Fruit fly (Drosophila melanogaster) whole organism, embryonic: ENCODE results near the gene Targ1.

Experiments used
- ATbp ChIP-seq: fragments of 200-800 bp; sonication (Bioruptor generic); optimal IDR thresholded peaks from 2 replicates; lab custom pipeline; 2017; ENCODE audit warnings: missing biosample characterization, mild to moderate bottlenecking, missing genetic modification characterization, missing genetic modification reagents
- Abd-B ChIP-seq: fragments of 200-800 bp; sonication (Bioruptor generic); optimal IDR thresholded peaks from 2 replicates; lab custom pipeline; 2018; ENCODE audit warnings: missing biosample characterization, mild to moderate bottlenecking, missing genetic modification characterization, moderate library complexity
- Blimp-1 ChIP-seq: fragments of 200-800 bp; sonication (Bioruptor generic); optimal IDR thresholded peaks from 3 replicates; lab custom pipeline; 2018; ENCODE audit warnings: missing biosample characterization, missing genetic modification characterization, mild to moderate bottlenecking, moderate library complexity, missing genetic modification reagents
- CG12769 ChIP-seq: fragments of 200-800 bp; sonication (Bioruptor generic); optimal IDR thresholded peaks from 2 replicates; lab custom pipeline; 2019; ENCODE audit warnings: missing biosample characterization, mild to moderate bottlenecking, missing genetic modification characterization, moderate library complexity
- CG13123 ChIP-seq: fragments of 200-800 bp; sonication (Bioruptor generic); optimal IDR thresholded peaks from 2 replicates; lab custom pipeline; 2016; ENCODE audit warnings: missing biosample characterization, missing genetic modification characterization
- CG13624 ChIP-seq: fragments of 200-800 bp; sonication (Bioruptor generic); optimal IDR thresholded peaks from 2 replicates; lab custom pipeline; 2016; ENCODE audit warnings: missing biosample characterization, missing genetic modification characterization
- CG13894 ChIP-seq: fragments of 200-800 bp; sonication (Bioruptor generic); optimal IDR thresholded peaks from 3 replicates; lab custom pipeline; 2018; ENCODE audit warnings: missing biosample characterization, mild to moderate bottlenecking, missing genetic modification characterization, moderate library complexity
- CG1603 ChIP-seq: fragments of 200-800 bp; sonication (Bioruptor generic); optimal IDR thresholded peaks from 2 replicates; lab custom pipeline; 2019; ENCODE audit warnings: missing biosample characterization, mild to moderate bottlenecking, missing genetic modification characterization, moderate library complexity
- CG16813 ChIP-seq: fragments of 200-800 bp; sonication (Bioruptor generic); IDR thresholded peaks from 3 replicates; pipeline ENCODE4 v1.3.6; 2022; ENCODE audit warnings: missing biosample characterization, missing genetic modification characterization; ENCODE audit not compliant: partially characterized antibody
- CG17361 ChIP-seq: fragments of 200-800 bp; sonication (Bioruptor generic); IDR thresholded peaks from 3 replicates; pipeline ENCODE4 v1.3.6; 2022; ENCODE audit warnings: missing biosample characterization, missing genetic modification characterization
- CG18619 ChIP-seq: fragments of 200-800 bp; sonication (Bioruptor generic); optimal IDR thresholded peaks from 3 replicates; lab custom pipeline; 2017; ENCODE audit warnings: missing biosample characterization, mild to moderate bottlenecking, missing genetic modification characterization
- CG2129 ChIP-seq: fragments of 200-800 bp; sonication (Bioruptor generic); IDR thresholded peaks from 2 replicates; pipeline ENCODE4 v1.3.6; 2022; ENCODE audit warnings: missing biosample characterization, missing genetic modification characterization; ENCODE audit not compliant: partially characterized antibody
- CG31365 ChIP-seq: fragments of 200-800 bp; sonication (Bioruptor generic); optimal IDR thresholded peaks from 2 replicates; lab custom pipeline; 2018; ENCODE audit warnings: missing biosample characterization, mild to moderate bottlenecking, missing genetic modification characterization
- CG31388 ChIP-seq: fragments of 200-800 bp; sonication (Bioruptor generic); optimal IDR thresholded peaks from 2 replicates; lab custom pipeline; 2016; ENCODE audit warnings: missing biosample characterization, missing genetic modification characterization
- CG34224 ChIP-seq: fragments of 200-800 bp; sonication (Bioruptor generic); IDR thresholded peaks from 3 replicates; pipeline ENCODE4 v1.3.6; 2022; ENCODE audit warnings: missing biosample characterization, missing genetic modification characterization; ENCODE audit not compliant: partially characterized antibody
- CG3726 ChIP-seq: fragments of 200-800 bp; sonication (Bioruptor generic); IDR thresholded peaks from 3 replicates; pipeline ENCODE4, ENCODE4 v1.3.6; 2022; ENCODE audit warnings: missing biosample characterization, missing genetic modification characterization
- CG3838 ChIP-seq: fragments of 200-800 bp; sonication (Bioruptor generic); optimal IDR thresholded peaks from 3 replicates; lab custom pipeline; 2016; ENCODE audit warnings: missing biosample characterization, missing genetic modification characterization
- CG4424 ChIP-seq: fragments of 200-800 bp; sonication (Bioruptor generic); optimal IDR thresholded peaks from 3 replicates; lab custom pipeline; 2016; ENCODE audit warnings: missing biosample characterization, missing genetic modification characterization
- CG4820 ChIP-seq: fragments of 200-800 bp; sonication (Bioruptor generic); optimal IDR thresholded peaks from 3 replicates; lab custom pipeline; 2016; ENCODE audit warnings: missing biosample characterization, missing genetic modification characterization
- CG6254 ChIP-seq: fragments of 200-800 bp; sonication (Bioruptor generic); optimal IDR thresholded peaks from 3 replicates; lab custom pipeline; 2017; ENCODE audit warnings: mild to moderate bottlenecking, missing biosample characterization, missing genetic modification reagents, missing genetic modification characterization
- CG7963 ChIP-seq: fragments of 200-800 bp; sonication (Bioruptor generic); IDR thresholded peaks from 3 replicates; pipeline ENCODE4 v1.3.6; 2022; ENCODE audit warnings: missing biosample characterization, missing genetic modification characterization; ENCODE audit not compliant: partially characterized antibody
- CG8281 ChIP-seq: fragments of 200-800 bp; sonication (Bioruptor generic); optimal IDR thresholded peaks from 2 replicates; lab custom pipeline; 2018; ENCODE audit warnings: missing biosample characterization, mild to moderate bottlenecking, missing genetic modification characterization, moderate library complexity
- Dp ChIP-seq: fragments of 200-800 bp; sonication (Bioruptor generic); optimal IDR thresholded peaks from 2 replicates; lab custom pipeline; 2018; ENCODE audit warnings: missing biosample characterization, mild to moderate bottlenecking, missing genetic modification characterization, moderate library complexity
- E2f2 ChIP-seq: fragments of 200-800 bp; sonication (Bioruptor generic); IDR thresholded peaks from 2 replicates; pipeline ENCODE4 v1.3.6; 2022; ENCODE audit warnings: missing biosample characterization, missing genetic modification characterization
- HLH4C ChIP-seq: fragments of 200-800 bp; sonication (Bioruptor generic); IDR thresholded peaks from 3 replicates; pipeline ENCODE4 v1.3.6; 2022; ENCODE audit warnings: missing biosample characterization, missing genetic modification characterization; ENCODE audit not compliant: partially characterized antibody
- HmgD ChIP-seq: fragments of 200-800 bp; sonication (Bioruptor generic); optimal IDR thresholded peaks from 3 replicates; lab custom pipeline; 2016; ENCODE audit warnings: missing biosample characterization, missing genetic modification characterization
- MBD-R2 ChIP-seq: fragments of 200-800 bp; sonication (Bioruptor generic); IDR thresholded peaks from 2 replicates; pipeline ENCODE4 v1.3.6; 2022; ENCODE audit warnings: missing biosample characterization, missing genetic modification characterization
- MTF-1 ChIP-seq: fragments of 200-800 bp; sonication (Bioruptor generic); optimal IDR thresholded peaks from 2 replicates; lab custom pipeline; 2018; ENCODE audit warnings: missing biosample characterization, mild to moderate bottlenecking, missing genetic modification characterization, borderline replicate concordance
- Med ChIP-seq: fragments of 200-800 bp; sonication (Bioruptor generic); peaks from one replicate; lab custom pipeline; 2016; ENCODE audit warnings: missing biosample characterization, missing genetic modification characterization, mild to moderate bottlenecking, inconsistent platforms, moderate library complexity
- NC2β ChIP-seq: fragments of 200-800 bp; sonication (Bioruptor generic); optimal IDR thresholded peaks from 2 replicates; lab custom pipeline; 2016; ENCODE audit warnings: missing biosample characterization, missing genetic modification characterization
- Oli ChIP-seq: fragments of 200-800 bp; sonication (Bioruptor generic); optimal IDR thresholded peaks from 2 replicates; lab custom pipeline; 2018; ENCODE audit warnings: missing biosample characterization, mild to moderate bottlenecking, missing genetic modification characterization, moderate library complexity
- Sox102F ChIP-seq: fragments of 200-800 bp; sonication (Bioruptor generic); optimal IDR thresholded peaks from 2 replicates; lab custom pipeline; 2018; ENCODE audit warnings: missing biosample characterization, mild to moderate bottlenecking, missing genetic modification characterization, moderate library complexity
- Sry-β ChIP-seq: fragments of 200-800 bp; sonication (Bioruptor generic); optimal IDR thresholded peaks from 2 replicates; lab custom pipeline; 2018; ENCODE audit warnings: missing biosample characterization, mild to moderate bottlenecking, missing genetic modification characterization, moderate library complexity
- Xbp1 ChIP-seq: fragments of 200-800 bp; sonication (Bioruptor generic); optimal IDR thresholded peaks from 3 replicates; lab custom pipeline; 2016; ENCODE audit warnings: missing biosample characterization, mild to moderate bottlenecking, missing genetic modification characterization
- ac ChIP-seq: fragments of 200-800 bp; sonication (Bioruptor generic); optimal IDR thresholded peaks from 3 replicates; lab custom pipeline; 2017; ENCODE audit warnings: missing biosample characterization, mild to moderate bottlenecking, missing genetic modification characterization
- az2 ChIP-seq: fragments of 200-800 bp; sonication (Bioruptor generic); optimal IDR thresholded peaks from 3 replicates; lab custom pipeline; 2016; ENCODE audit warnings: missing biosample characterization, missing genetic modification characterization
- bcd ChIP-seq: fragments of 200-800 bp; sonication (Bioruptor generic); optimal IDR thresholded peaks from 2 replicates; lab custom pipeline; 2017; ENCODE audit warnings: missing biosample characterization, mild to moderate bottlenecking, missing genetic modification characterization
- gcm ChIP-seq: fragments of 200-800 bp; sonication (Bioruptor generic); optimal IDR thresholded peaks from 2 replicates; lab custom pipeline; 2019; ENCODE audit warnings: missing biosample characterization, mild to moderate bottlenecking, missing genetic modification characterization, moderate library complexity
- knrl ChIP-seq: fragments of 200-800 bp; sonication (Bioruptor generic); IDR thresholded peaks from 3 replicates; pipeline ENCODE4 v1.3.6; 2022; ENCODE audit warnings: missing biosample characterization, missing genetic modification characterization; ENCODE audit not compliant: partially characterized antibody
- lab ChIP-seq: fragments of 200-800 bp; sonication (Bioruptor generic); optimal IDR thresholded peaks from 3 replicates; lab custom pipeline; 2017; ENCODE audit warnings: missing biosample characterization, missing genetic modification characterization, mild to moderate bottlenecking, moderate library complexity, missing genetic modification reagents
- maf-S ChIP-seq: fragments of 200-800 bp; sonication (Bioruptor generic); optimal IDR thresholded peaks from 2 replicates; lab custom pipeline; 2016; ENCODE audit warnings: missing biosample characterization, missing genetic modification characterization
- nmo ChIP-seq: fragments of 200-800 bp; sonication (Bioruptor generic); optimal IDR thresholded peaks from 2 replicates; lab custom pipeline; 2018; ENCODE audit warnings: missing biosample characterization, mild to moderate bottlenecking, missing genetic modification characterization, moderate library complexity
- pb ChIP-seq: fragments of 200-800 bp; sonication (Bioruptor generic); optimal IDR thresholded peaks from 3 replicates; lab custom pipeline; 2016; ENCODE audit warnings: missing biosample characterization, missing genetic modification characterization
- phol ChIP-seq: fragments of 200-800 bp; sonication (Bioruptor generic); optimal IDR thresholded peaks from 3 replicates; lab custom pipeline; 2018; ENCODE audit warnings: missing biosample characterization, mild to moderate bottlenecking, missing genetic modification characterization, moderate library complexity
- prd ChIP-seq, 3 experiments: fragments of >200 bp in 2 of 3; fragments of 200-800 bp in 1 of 3; sonication (Bioruptor generic) in 1 of 3; optimal IDR thresholded peaks in 2 of 3; IDR thresholded peaks in 1 of 3; 2 replicates in 2 of 3; 3 replicates in 1 of 3; pipeline versions ENCODE4 v1.3.6 to Lab custom; 2017 to 2022; ENCODE audit warnings: missing biosample characterization in 1 of 3, missing genetic modification characterization in 1 of 3
- rib ChIP-seq: fragments of 200-800 bp; sonication (Bioruptor generic); IDR thresholded peaks from 2 replicates; pipeline ENCODE4 v1.3.6; 2022; ENCODE audit warnings: missing biosample characterization, missing genetic modification characterization
- sima ChIP-seq: fragments of 200-800 bp; sonication (Bioruptor generic); optimal IDR thresholded peaks from 2 replicates; lab custom pipeline; 2016; ENCODE audit warnings: missing biosample characterization, missing genetic modification characterization
- sqz ChIP-seq: fragments of 200-800 bp; sonication (Bioruptor generic); optimal IDR thresholded peaks from 3 replicates; lab custom pipeline; 2018; ENCODE audit warnings: missing biosample characterization, mild to moderate bottlenecking, missing genetic modification characterization
- tup ChIP-seq: fragments of 200-800 bp; sonication (Bioruptor generic); optimal IDR thresholded peaks from 2 replicates; lab custom pipeline; 2016; ENCODE audit warnings: missing biosample characterization, mild to moderate bottlenecking, missing genetic modification characterization, moderate library complexity

Gene Targ1

dm6 chr3L:21223268-21223667, 20.6 kb upstream of the Targ1 start (continued):
- TF ChIP-seq CG8281 (tag; lab: Kevin White, UChicago) (no peak), CG31365 (tag; lab: Kevin White, UChicago) (no peak), Sry-β (GFP tag; lab: Kevin White, UChicago) (no peak), Oli (tag; lab: Kevin White, UChicago) (peak; percentile 18), ATbp (GFP tag; lab: Kevin White, UChicago) (peak; percentile 2), prd (optimal IDR thresholded peaks at IDR 0.05; lab: Kevin White, UChicago) (no peak), prd (GFP tag; IDR thresholded peaks at IDR 0.05; lab: Robert Waterston, UW) (peak; percentile 17; the same call in 1 of the 3 replicates), Med (GFP tag; lab: Kevin White, UChicago) (no peak), HmgD (GFP tag; lab: Kevin White, UChicago) (no peak), CG12769 (tag; lab: Kevin White, UChicago) (peak; percentile 21), CG3726 (GFP tag; lab: Robert Waterston, UW) (no peak), Abd-B (GFP tag; lab: Kevin White, UChicago) (no peak), az2 (GFP tag; lab: Kevin White, UChicago) (no peak), Xbp1 (GFP tag; lab: Kevin White, UChicago) (peak; percentile 22), MTF-1 (GFP tag; lab: Kevin White, UChicago) (no peak), Blimp-1 (peak; percentile 35), E2f2 (GFP tag; lab: Robert Waterston, UW) (no peak), CG13624 (no peak), ac (GFP tag; lab: Kevin White, UChicago) (no peak), Sox102F (peak; percentile 46), CG7963 (GFP tag; lab: Robert Waterston, UW) (no peak), CG13123 (GFP tag; lab: Kevin White, UChicago) (no peak), NC2β (GFP tag; lab: Kevin White, UChicago) (no peak), MBD-R2 (GFP tag; lab: Robert Waterston, UW) (no peak), CG17361 (GFP tag; lab: Robert Waterston, UW) (0 out of 3 replicates have a peak, but pooled peaks have one; percentile 18), sqz (GFP tag; lab: Kevin White, UChicago) (no peak), CG13894 (tag; lab: Kevin White, UChicago) (no peak), lab (GFP tag; lab: Kevin White, UChicago) (peak; percentile 5), pb (GFP tag; lab: Kevin White, UChicago) (no peak), phol (peak; percentile 36), CG2129 (GFP tag; lab: Robert Waterston, UW) (no peak), bcd (GFP tag; lab: Kevin White, UChicago) (no peak), nmo (GFP tag; lab: Kevin White, UChicago) (peak; percentile 3), CG34224 (GFP tag; lab: Robert Waterston, UW) (no peak), HLH4C (no peak), knrl (no peak), CG18619 (no peak), CG4424 (peak; percentile 4), CG4820 (GFP tag; lab: Kevin White, UChicago) (no peak), Dp (GFP tag; lab: Kevin White, UChicago) (no peak), CG16813 (no peak), maf-S (GFP tag; lab: Kevin White, UChicago) (no peak), rib (GFP tag; lab: Robert Waterston, UW) (no peak), CG31388 (GFP tag; lab: Kevin White, UChicago) (no peak), gcm (GFP tag; lab: Kevin White, UChicago) (no peak), sima (GFP tag; lab: Kevin White, UChicago) (no peak), tup (GFP tag; lab: Kevin White, UChicago) (no peak), CG6254 (GFP tag; lab: Kevin White, UChicago) (no peak), CG1603 (peak; percentile 24), CG3838 (GFP tag; lab: Kevin White, UChicago) (no peak)
